Worm (Caenorhabditis elegans): ENCODE results near the gene syx-2.

DNA sequence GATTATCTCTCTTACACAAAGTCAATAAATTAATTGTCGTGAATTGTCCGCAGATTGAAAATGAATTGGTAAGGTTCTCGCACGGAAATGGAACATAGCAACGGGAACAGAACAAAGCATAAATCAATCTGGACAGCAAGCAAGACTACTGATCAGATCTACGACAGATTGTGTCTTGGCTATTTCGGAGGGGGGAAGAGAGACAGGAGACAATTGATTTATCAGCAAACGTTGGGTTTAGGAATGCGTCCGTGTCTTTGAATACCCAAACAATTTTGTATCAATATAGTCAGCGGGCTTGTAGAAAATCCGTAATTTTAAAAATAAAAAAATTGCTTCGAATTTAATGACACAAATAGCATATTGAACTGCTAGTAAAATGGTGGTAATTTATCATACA, 18.7 kb upstream of the syx-2 start:
- TF ChIP-seq pag-3 (tag; optimal IDR thresholded peaks at IDR 0.05; ENCODE audit: borderline replicate concordance) (no peak), ceh-31 (tag; optimal IDR thresholded peaks at IDR 0.05) (no peak), pha-4 (tag; optimal IDR thresholded peaks at IDR 0.05) (no peak), fkh-10 (GFP tag; optimal IDR thresholded peaks at IDR 0.05) (no peak), nhr-11 (tag; optimal IDR thresholded peaks at IDR 0.05) (no peak)

Measured in whole organism, late embryonic.